Fruit fly (Drosophila melanogaster): ENCODE results near the gene Indy.

Indy gene

DNA sequence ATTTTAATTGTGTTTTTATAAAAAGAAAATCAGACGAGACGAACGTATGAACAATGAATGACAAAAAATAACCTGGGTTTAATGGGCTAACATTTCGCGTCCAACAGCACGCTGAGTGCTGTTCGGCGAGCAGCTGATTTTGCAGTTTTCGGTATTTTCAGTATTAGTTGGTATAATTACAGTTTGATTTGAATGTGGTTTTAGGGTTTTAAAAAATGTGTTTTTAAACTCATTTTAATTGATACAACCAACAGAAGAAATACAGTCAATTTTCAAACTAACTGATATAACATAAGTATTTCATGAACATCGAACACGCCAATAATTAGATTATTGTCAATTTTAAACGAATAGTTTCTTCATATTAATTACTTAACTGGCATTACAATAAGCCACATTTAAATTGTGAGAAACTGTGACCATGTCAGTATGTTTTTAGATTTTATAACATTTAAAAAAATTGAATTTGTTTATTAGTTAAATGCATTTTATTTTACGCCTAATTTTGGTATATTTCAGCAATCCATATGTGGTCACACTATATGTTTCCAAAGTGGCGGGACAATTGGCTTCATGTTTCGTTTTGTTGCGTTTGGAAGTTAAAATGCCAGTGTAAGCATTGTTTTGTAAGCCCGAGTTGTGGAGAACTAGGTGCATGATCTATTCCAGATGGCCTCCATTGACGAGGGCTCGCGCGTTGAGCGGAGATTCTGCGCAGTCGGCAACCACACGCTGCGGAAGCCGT lies 25.3 kb downstream of the Indy start, which contains the start of the genes CG14073 and HipHop:
CG14073 (minus strand) TSS at position 38 of the 745 bp plus-strand sequence.
HipHop (plus strand) TSS at position 534 of the 745 bp plus-strand sequence.
- TF ChIP-seq CG7101 (tag; optimal IDR thresholded peaks at IDR 0.05) (no peak), CG7045 (GFP tag; optimal IDR thresholded peaks at IDR 0.05) (no peak), tj (GFP tag; optimal IDR thresholded peaks at IDR 0.05) (peak; percentile 28)

dm6 chr3L:18819887-18820637 lies 26.0 kb downstream of the Indy start:
- no peak for TF ChIP-seq pad (GFP tag; optimal IDR thresholded peaks at IDR 0.05)
- peak; percentile 96 for TF ChIP-seq kay (GFP tag; ENCODE audit: borderline replicate concordance)
- peak; percentile 35 for TF ChIP-seq CG7101 (tag; optimal IDR thresholded peaks at IDR 0.05)
- no peak for TF ChIP-seq CG7045 (GFP tag; optimal IDR thresholded peaks at IDR 0.05)
- peak; percentile 49 for TF ChIP-seq ovo (GFP tag; optimal IDR thresholded peaks at IDR 0.05)
- TF ChIP-seq CG12768 (GFP tag; optimal IDR thresholded peaks at IDR 0.05) = peak; percentile 21
- TF ChIP-seq CG14711 (tag; optimal IDR thresholded peaks at IDR 0.05) = peak; percentile 8
- TF ChIP-seq bab1 (GFP tag; optimal IDR thresholded peaks at IDR 0.05) = peak; percentile 30
- TF ChIP-seq toe (GFP tag; optimal IDR thresholded peaks at IDR 0.05) = no peak
- TF ChIP-seq tj (GFP tag; optimal IDR thresholded peaks at IDR 0.05) = no peak
- TF ChIP-seq CG33017 (tag; optimal IDR thresholded peaks at IDR 0.05) = no peak
- TF ChIP-seq Hr96 (GFP tag; optimal IDR thresholded peaks at IDR 0.05) = no peak
- peak; percentile 58 for TF ChIP-seq Mnt (GFP tag; optimal IDR thresholded peaks at IDR 0.05)
- TF ChIP-seq CG5204 (GFP tag; optimal IDR thresholded peaks at IDR 0.05) = no peak
- peak; percentile 51 for TF ChIP-seq CG11617 (GFP tag; optimal IDR thresholded peaks at IDR 0.05)

dm6 chr3L:18819262-18819886 lies 26.7 kb downstream of the Indy start:
- TF ChIP-seq kay (GFP tag; ENCODE audit: borderline replicate concordance) (no peak), toe (GFP tag; optimal IDR thresholded peaks at IDR 0.05) (no peak), Clk (GFP tag; optimal IDR thresholded peaks at IDR 0.05) (no peak)

- TF ChIP-seq CG33017 (tag; optimal IDR thresholded peaks at IDR 0.05) = no peak
- TF ChIP-seq kay (GFP tag; ENCODE audit: borderline replicate concordance) = peak; percentile 35
- no peak for TF ChIP-seq tj (GFP tag; optimal IDR thresholded peaks at IDR 0.05)
- TF ChIP-seq CG7045 (GFP tag; optimal IDR thresholded peaks at IDR 0.05) = no peak
- peak; percentile 63 for TF ChIP-seq cic (GFP tag; optimal IDR thresholded peaks at IDR 0.05)
These were observed 28.7 kb downstream of the Indy start for dm6 chr3L:18817264-18817894.

- no peak for TF ChIP-seq CG12768 (GFP tag; optimal IDR thresholded peaks at IDR 0.05)
- TF ChIP-seq cic (GFP tag; optimal IDR thresholded peaks at IDR 0.05) = no peak
- TF ChIP-seq pad (GFP tag; optimal IDR thresholded peaks at IDR 0.05) = no peak
- peak; percentile 63 for TF ChIP-seq kay (GFP tag; ENCODE audit: borderline replicate concordance)
- no peak for TF ChIP-seq toe (GFP tag; optimal IDR thresholded peaks at IDR 0.05)
These were observed 29.3 kb downstream of the Indy start for dm6 chr3L:18816719-18817118.

DNA sequence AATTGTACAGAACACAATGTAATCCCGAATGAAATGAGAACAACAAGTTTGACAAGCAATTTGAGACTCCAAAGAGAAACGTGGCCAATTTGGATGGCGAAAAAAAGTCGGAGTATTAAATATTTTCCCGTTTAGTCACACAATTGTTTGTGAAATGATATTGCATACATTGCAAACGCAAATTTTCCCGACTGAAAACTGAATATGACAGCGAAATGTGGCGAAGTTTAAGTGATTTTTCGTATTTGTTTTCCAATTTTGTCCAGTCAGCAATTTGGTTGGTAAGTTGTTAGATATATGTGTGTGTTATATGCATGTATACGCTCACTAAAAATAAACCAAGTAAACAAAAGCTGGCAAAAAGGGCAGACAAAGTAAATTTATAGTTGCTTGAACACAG lies 29.9 kb downstream of the Indy start:
- TF ChIP-seq Hr96 (GFP tag; optimal IDR thresholded peaks at IDR 0.05) (no peak), CG14711 (tag; optimal IDR thresholded peaks at IDR 0.05) (no peak), Clk (GFP tag; optimal IDR thresholded peaks at IDR 0.05) (no peak), CG5204 (GFP tag; optimal IDR thresholded peaks at IDR 0.05) (no peak), tj (GFP tag; optimal IDR thresholded peaks at IDR 0.05) (peak; percentile 92), cnc (optimal IDR thresholded peaks at IDR 0.05) (no peak), CG12768 (GFP tag; optimal IDR thresholded peaks at IDR 0.05) (no peak)

DNA sequence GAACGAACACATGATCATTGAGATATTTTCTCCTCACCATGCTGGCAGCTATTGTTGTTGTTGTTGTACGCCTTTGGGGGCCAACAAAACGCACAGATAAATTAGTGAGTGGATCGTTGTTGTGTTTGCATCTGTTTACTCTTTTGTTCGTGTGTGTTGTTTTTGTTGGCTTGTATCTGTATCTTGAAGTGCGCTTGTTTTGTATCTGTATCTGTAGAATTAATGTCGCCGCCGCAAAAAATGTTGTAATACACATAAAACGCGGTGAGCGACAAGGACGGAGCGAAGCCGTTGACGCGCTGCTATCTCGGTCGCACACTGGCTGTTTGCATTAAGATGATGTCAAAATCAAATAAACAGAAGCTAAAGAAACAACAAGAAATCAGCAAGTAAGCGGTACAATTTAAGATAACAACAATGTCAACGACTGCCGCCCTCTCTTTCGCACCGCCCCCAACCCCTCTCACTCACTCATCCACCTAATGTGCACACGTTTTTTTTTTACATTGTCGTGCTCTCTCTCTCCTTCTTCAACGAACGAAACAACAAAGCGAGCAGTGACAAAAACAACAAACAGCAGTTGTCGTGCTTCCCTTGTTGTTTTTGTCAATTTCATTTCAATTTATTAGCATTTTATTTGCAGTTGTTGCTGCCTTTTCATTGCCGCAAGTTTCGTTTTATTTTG lies 32.0 kb downstream of the Indy start:
- TF ChIP-seq cic (GFP tag; optimal IDR thresholded peaks at IDR 0.05) = peak; percentile 90
- peak; percentile 73 for TF ChIP-seq Clk (GFP tag; optimal IDR thresholded peaks at IDR 0.05)
- TF ChIP-seq cnc (optimal IDR thresholded peaks at IDR 0.05) = no peak
- TF ChIP-seq kay (GFP tag; ENCODE audit: borderline replicate concordance) = peak; percentile 68
- TF ChIP-seq Crg-1 (GFP tag; optimal IDR thresholded peaks at IDR 0.05) = peak; percentile 78
- TF ChIP-seq Mnt (GFP tag; optimal IDR thresholded peaks at IDR 0.05) = peak; percentile 84
- TF ChIP-seq ovo (GFP tag; optimal IDR thresholded peaks at IDR 0.05) = peak; percentile 91
- no peak for TF ChIP-seq CG1620 (GFP tag; optimal IDR thresholded peaks at IDR 0.05)
- TF ChIP-seq tj (GFP tag; optimal IDR thresholded peaks at IDR 0.05) = peak; percentile 84
- peak; percentile 81 for TF ChIP-seq CG7101 (tag; optimal IDR thresholded peaks at IDR 0.05)
- no peak for TF ChIP-seq Hr96 (GFP tag; optimal IDR thresholded peaks at IDR 0.05)
- TF ChIP-seq bab1 (GFP tag; optimal IDR thresholded peaks at IDR 0.05) = peak; percentile 17
- TF ChIP-seq CG5204 (GFP tag; optimal IDR thresholded peaks at IDR 0.05) = no peak
- peak; percentile 60 for TF ChIP-seq CG33017 (tag; optimal IDR thresholded peaks at IDR 0.05)
- peak; percentile 67 for TF ChIP-seq pad (GFP tag; optimal IDR thresholded peaks at IDR 0.05)
- TF ChIP-seq toe (GFP tag; optimal IDR thresholded peaks at IDR 0.05) = no peak
- TF ChIP-seq CG11617 (GFP tag; optimal IDR thresholded peaks at IDR 0.05) = peak; percentile 79
- peak; percentile 83 for TF ChIP-seq CG7045 (GFP tag; optimal IDR thresholded peaks at IDR 0.05)
- TF ChIP-seq CG14711 (tag; optimal IDR thresholded peaks at IDR 0.05) = peak; percentile 40
- peak; percentile 65 for TF ChIP-seq CG12768 (GFP tag; optimal IDR thresholded peaks at IDR 0.05)
